Worm (Caenorhabditis elegans) whole organism, L2 larva: ENCODE results near the gene R03E9.2.

ENCODE experiments used
- ZK546.5 ChIP-seq: sonication (generic microtip); optimal IDR thresholded peaks from 2 replicates; lab custom pipeline; 2017; ENCODE audit warnings: missing biosample characterization, missing genetic modification characterization
- ama-1 ChIP-seq: fragments of 150-350 bp; optimal IDR thresholded peaks from 2 replicates; lab custom pipeline; 2018; ENCODE audit warnings: inconsistent platforms
- lin-39 ChIP-seq: fragments of 150-350 bp; optimal IDR thresholded peaks from 2 replicates; lab custom pipeline; 2014; ENCODE audit warnings: missing biosample characterization, missing genetic modification reagents, missing genetic modification characterization
- lsy-2 ChIP-seq, 2 experiments: fragments of 150-350 bp in 1 of 2; sonication (generic microtip) in 1 of 2; optimal IDR thresholded peaks; 2 replicates each; lab custom pipeline; 2014 to 2017; ENCODE audit warnings: missing biosample characterization in 2 of 2, missing genetic modification characterization in 2 of 2
- mdl-1 ChIP-seq, 2 experiments: fragments of 150-350 bp in 1 of 2; sonication (generic microtip) in 1 of 2; optimal IDR thresholded peaks; 2 replicates each; lab custom pipeline; 2017; ENCODE audit warnings: missing biosample characterization in 2 of 2, missing genetic modification characterization in 2 of 2
- nhr-11 ChIP-seq: fragments of 150-350 bp; optimal IDR thresholded peaks from 2 replicates; lab custom pipeline; 2014; ENCODE audit warnings: missing biosample characterization, missing genetic modification characterization
- ztf-11 ChIP-seq: sonication (generic microtip); optimal IDR thresholded peaks from 2 replicates; lab custom pipeline; 2017; ENCODE audit warnings: missing biosample characterization, missing genetic modification characterization

- TF ChIP-seq mdl-1 (tag; optimal IDR thresholded peaks at IDR 0.05; lab: Kevin White, UChicago): peak; percentile 100
- no peak for TF ChIP-seq ama-1 (lab: Kevin White, UChicago)
- TF ChIP-seq nhr-11: no peak
- no peak for TF ChIP-seq ZK546.5 (tag; lab: Kevin White, UChicago)
- TF ChIP-seq lin-39 (tag; lab: Kevin White, UChicago): no peak
- peak in 1 of 2 experiments; percentile 79 for TF ChIP-seq lsy-2 (tag; optimal IDR thresholded peaks at IDR 0.05; lab: Kevin White, UChicago)
- no peak for TF ChIP-seq ztf-11
Measured at ce11 chrX:6750145-6750544, 17.0 kb upstream of the R03E9.2 start.
